Fruit fly (Drosophila melanogaster): Measurements from ENCODE around the gene CG11498.

- no peak for TF ChIP-seq OdsH (GFP tag; optimal IDR thresholded peaks at IDR 0.05)
- no peak for TF ChIP-seq Hr78 (GFP tag; optimal IDR thresholded peaks at IDR 0.05)
- TF ChIP-seq psq (GFP tag; optimal IDR thresholded peaks at IDR 0.05) = no peak
- no peak for TF ChIP-seq lola (GFP tag; optimal IDR thresholded peaks at IDR 0.05)
- no peak for TF ChIP-seq N (GFP tag; optimal IDR thresholded peaks at IDR 0.05)
- TF ChIP-seq Dfd (GFP tag; optimal IDR thresholded peaks at IDR 0.05) = no peak
- TF ChIP-seq GATAd (GFP tag; optimal IDR thresholded peaks at IDR 0.05) = no peak
These were observed 45.9 kb downstream of the CG11498 start for dm6 chr3R:30114286-30114803.
